Worm (Caenorhabditis elegans) whole organism, young adult: ENCODE data around the gene wdr-62.

ENCODE experiments used
- C17E4.6 ChIP-seq: fragments of 200-800 bp; sonication (Bioruptor generic); IDR thresholded peaks from 2 replicates; pipeline ENCODE4 v1.3.6; 2022; ENCODE audit warnings: missing genetic modification reagents, missing genetic modification characterization, missing compliant biosample characterization
- D2030.7 ChIP-seq: fragments of 200-800 bp; sonication (Bioruptor generic); IDR thresholded peaks from 2 replicates; pipeline ENCODE4 v1.3.6; 2022; ENCODE audit warnings: missing genetic modification reagents, missing genetic modification characterization, missing compliant biosample characterization
- F52B5.7 ChIP-seq: sonication (generic microtip); optimal IDR thresholded peaks from 2 replicates; lab custom pipeline; 2016; ENCODE audit warnings: mild to moderate bottlenecking, missing genetic modification characterization, missing compliant biosample characterization
- K11D2.4 ChIP-seq: fragments of 200-800 bp; sonication (Bioruptor generic); IDR thresholded peaks from 2 replicates; pipeline ENCODE4 v1.3.6; 2022; ENCODE audit warnings: missing genetic modification reagents, missing genetic modification characterization, missing compliant biosample characterization
- T26A5.8 ChIP-seq: sonication (generic microtip); optimal IDR thresholded peaks from 2 replicates; lab custom pipeline; 2016; ENCODE audit warnings: missing genetic modification characterization, missing compliant biosample characterization
- Y53G8AR.9 ChIP-seq: fragments of 200-800 bp; sonication (Bioruptor generic); conservative IDR thresholded peaks from 2 replicates; pipeline ENCODE4 v1.3.6; 2022; ENCODE audit warnings: missing genetic modification reagents, missing genetic modification characterization, missing compliant biosample characterization
- Y67H2A.10 ChIP-seq: fragments of 200-800 bp; sonication (Bioruptor generic); conservative IDR thresholded peaks from 2 replicates; pipeline ENCODE4 v1.3.6; 2022; ENCODE audit warnings: missing genetic modification reagents, missing genetic modification characterization, missing compliant biosample characterization
- Y95B8A.8 ChIP-seq: fragments of 200-800 bp; sonication (Bioruptor generic); IDR thresholded peaks from 2 replicates; pipeline ENCODE4 v1.3.6; 2022; ENCODE audit warnings: missing genetic modification reagents, missing genetic modification characterization, missing compliant biosample characterization
- akir-1 ChIP-seq: fragments of 200-800 bp; sonication (Bioruptor generic); optimal IDR thresholded peaks from 2 replicates; lab custom pipeline; 2018; ENCODE audit warnings: mild to moderate bottlenecking, missing genetic modification characterization, moderate library complexity, missing compliant biosample characterization
- aptf-2 ChIP-seq: fragments of 200-800 bp; sonication (Bioruptor generic); conservative IDR thresholded peaks from 2 replicates; pipeline ENCODE4 v1.3.6; 2022; ENCODE audit warnings: missing genetic modification reagents, missing genetic modification characterization, missing compliant biosample characterization
- athp-1 ChIP-seq: sonication (generic microtip); optimal IDR thresholded peaks from 2 replicates; lab custom pipeline; 2017; ENCODE audit warnings: mild to moderate bottlenecking, missing genetic modification characterization, missing compliant biosample characterization
- bed-1 ChIP-seq: fragments of 200-800 bp; sonication (Bioruptor generic); IDR thresholded peaks from 2 replicates; pipeline ENCODE4 v1.3.6; 2022; ENCODE audit warnings: missing genetic modification reagents, missing genetic modification characterization, missing compliant biosample characterization
- ceh-100 ChIP-seq: fragments of 200-800 bp; sonication (Bioruptor generic); IDR thresholded peaks from 2 replicates; pipeline ENCODE4 v1.3.6; 2022; ENCODE audit warnings: missing genetic modification reagents, missing genetic modification characterization, missing compliant biosample characterization
- dox-1 ChIP-seq: fragments of 200-800 bp; sonication (Bioruptor generic); IDR thresholded peaks from 2 replicates; pipeline ENCODE4 v1.3.6; 2022; ENCODE audit warnings: missing genetic modification reagents, missing genetic modification characterization, missing compliant biosample characterization
- ets-4 ChIP-seq: fragments of 200-800 bp; sonication (Bioruptor generic); optimal IDR thresholded peaks from 2 replicates; lab custom pipeline; 2018; ENCODE audit warnings: mild to moderate bottlenecking, missing genetic modification characterization, missing compliant biosample characterization
- fkh-3 ChIP-seq: sonication (generic microtip); optimal IDR thresholded peaks from 2 replicates; lab custom pipeline; 2016; ENCODE audit warnings: mild to moderate bottlenecking, missing genetic modification characterization, missing compliant biosample characterization
- hlh-26 ChIP-seq: fragments of 200-800 bp; sonication (Bioruptor generic); conservative IDR thresholded peaks from 2 replicates; pipeline ENCODE4 v1.3.6; 2022; ENCODE audit warnings: missing genetic modification reagents, missing genetic modification characterization, missing compliant biosample characterization
- hrde-1 ChIP-seq: sonication (generic microtip); optimal IDR thresholded peaks from 2 replicates; lab custom pipeline; 2016; ENCODE audit warnings: missing genetic modification characterization, mild to moderate bottlenecking, missing compliant biosample characterization, moderate library complexity, missing genotype, missing genetic modification reagents, borderline replicate concordance
- hsf-1 ChIP-seq: fragments of 200-800 bp; sonication (Bioruptor generic); IDR thresholded peaks from 2 replicates; pipeline ENCODE4 v1.3.6; 2022; ENCODE audit warnings: missing genetic modification reagents, missing genetic modification characterization, missing compliant biosample characterization
- lin-26 ChIP-seq: fragments of 200-800 bp; sonication (Bioruptor generic); IDR thresholded peaks from 2 replicates; pipeline ENCODE4 v1.3.6; 2022; ENCODE audit warnings: missing genetic modification reagents, missing genetic modification characterization, missing compliant biosample characterization
- lin-35 ChIP-seq, 3 experiments: fragments of 150-350 bp in 2 of 3; sonication (generic microtip) in 1 of 3; optimal IDR thresholded peaks; 2 replicates each; lab custom pipeline; 2014 to 2018; ENCODE audit warnings: missing biosample characterization in 3 of 3, missing genetic modification characterization in 3 of 3, missing genetic modification reagents in 3 of 3
- lin-40 ChIP-seq: sonication (generic microtip); optimal IDR thresholded peaks from 2 replicates; lab custom pipeline; 2016; ENCODE audit warnings: missing genetic modification characterization, mild to moderate bottlenecking, missing compliant biosample characterization, missing genotype, missing genetic modification reagents
- lsl-1 ChIP-seq: fragments of 200-800 bp; sonication (Bioruptor generic); optimal IDR thresholded peaks from 2 replicates; lab custom pipeline; 2018; ENCODE audit warnings: mild to moderate bottlenecking, missing genetic modification characterization, moderate library complexity, missing compliant biosample characterization
- madf-10 ChIP-seq: sonication (generic microtip); optimal IDR thresholded peaks from 2 replicates; lab custom pipeline; 2016; ENCODE audit warnings: mild to moderate bottlenecking, missing genetic modification characterization, missing compliant biosample characterization
- madf-3 ChIP-seq: fragments of 200-800 bp; sonication (Bioruptor generic); IDR thresholded peaks from 2 replicates; pipeline ENCODE4 v1.3.6; 2022; ENCODE audit warnings: missing genetic modification reagents, missing genetic modification characterization, missing compliant biosample characterization
- madf-6 ChIP-seq: fragments of 200-800 bp; sonication (Bioruptor generic); IDR thresholded peaks from 2 replicates; pipeline ENCODE4 v1.3.6; 2022; ENCODE audit warnings: missing genetic modification reagents, missing genetic modification characterization, missing compliant biosample characterization
- madf-8 ChIP-seq: fragments of 200-800 bp; sonication (Bioruptor generic); conservative IDR thresholded peaks from 2 replicates; pipeline ENCODE4 v1.3.6; 2022; ENCODE audit warnings: missing genetic modification reagents, missing genetic modification characterization, missing compliant biosample characterization
- nhr-80 ChIP-seq: sonication (generic microtip); optimal IDR thresholded peaks from 2 replicates; lab custom pipeline; 2016; ENCODE audit warnings: missing genetic modification characterization, missing compliant biosample characterization
- rcor-1 ChIP-seq: fragments of 200-800 bp; sonication (Bioruptor generic); IDR thresholded peaks from 2 replicates; pipeline ENCODE4 v1.3.6; 2022; ENCODE audit warnings: missing genetic modification reagents, missing genetic modification characterization, missing compliant biosample characterization
- rec-8 ChIP-seq, 2 experiments: sonication (generic microtip); optimal IDR thresholded peaks; 2 replicates each; lab custom pipeline; 2016; ENCODE audit warnings: mild to moderate bottlenecking in 2 of 2, missing genetic modification characterization in 2 of 2, missing genetic modification reagents in 2 of 2, missing genotype in 2 of 2, missing biosample characterization in 1 of 2, missing compliant biosample characterization in 1 of 2, moderate library complexity in 1 of 2
- rpc-1 ChIP-seq, 2 experiments: fragments of 150-350 bp in 1 of 2; sonication (generic microtip) in 1 of 2; optimal IDR thresholded peaks; 2 replicates each; lab custom pipeline; 2014 to 2018; ENCODE audit warnings: missing biosample characterization in 1 of 2, missing genetic modification characterization in 1 of 2, missing genetic modification reagents in 1 of 2, missing genotype in 1 of 2
- sdz-38 ChIP-seq: sonication (generic microtip); optimal IDR thresholded peaks from 2 replicates; lab custom pipeline; 2016; ENCODE audit warnings: missing genotype, missing genetic modification characterization, missing compliant biosample characterization
- somi-1 ChIP-seq: fragments of 200-800 bp; sonication (Bioruptor generic); optimal IDR thresholded peaks from 2 replicates; lab custom pipeline; 2018; ENCODE audit warnings: mild to moderate bottlenecking, missing genetic modification characterization, missing compliant biosample characterization
- sptf-2 ChIP-seq: fragments of 200-800 bp; sonication (Bioruptor generic); optimal IDR thresholded peaks from 2 replicates; lab custom pipeline; 2018; ENCODE audit warnings: mild to moderate bottlenecking, missing genetic modification characterization, missing compliant biosample characterization
- tbp1 ChIP-seq: fragments of 200-800 bp; sonication (Bioruptor generic); optimal IDR thresholded peaks from 2 replicates; lab custom pipeline; 2018; ENCODE audit warnings: mild to moderate bottlenecking, missing genetic modification characterization, missing compliant biosample characterization
- tlf-1 ChIP-seq: fragments of 200-800 bp; sonication (Bioruptor generic); optimal IDR thresholded peaks from 2 replicates; lab custom pipeline; 2018; ENCODE audit warnings: mild to moderate bottlenecking, missing genetic modification characterization, missing compliant biosample characterization
- unc-130 ChIP-seq: sonication (generic microtip); optimal IDR thresholded peaks from 2 replicates; lab custom pipeline; 2016; ENCODE audit warnings: missing genetic modification reagents, missing genetic modification characterization, missing compliant biosample characterization
- unc-62 ChIP-seq: fragments of 150-350 bp; optimal IDR thresholded peaks from 2 replicates; lab custom pipeline; 2014; ENCODE audit warnings: missing biosample characterization, missing genetic modification reagents, missing genetic modification characterization
- zfh-2 ChIP-seq: fragments of 200-800 bp; sonication (Bioruptor generic); conservative IDR thresholded peaks from 2 replicates; pipeline ENCODE4 v1.3.6; 2022; ENCODE audit warnings: missing genetic modification reagents, missing genetic modification characterization, missing compliant biosample characterization
- zim-3 ChIP-seq: sonication (generic microtip); optimal IDR thresholded peaks from 2 replicates; lab custom pipeline; 2017; ENCODE audit warnings: mild to moderate bottlenecking, missing genetic modification characterization, moderate library complexity, missing compliant biosample characterization
- ztf-22 ChIP-seq: fragments of 200-800 bp; sonication (Bioruptor generic); optimal IDR thresholded peaks from 2 replicates; lab custom pipeline; 2018; ENCODE audit warnings: mild to moderate bottlenecking, missing genetic modification characterization, moderate library complexity, missing compliant biosample characterization
- ztf-26 ChIP-seq: sonication (generic microtip); optimal IDR thresholded peaks from 2 replicates; lab custom pipeline; 2017; ENCODE audit warnings: missing genetic modification characterization, missing compliant biosample characterization
- ztf-28 ChIP-seq: fragments of 200-800 bp; sonication (Bioruptor generic); IDR thresholded peaks from 2 replicates; pipeline ENCODE4 v1.3.6; 2022; ENCODE audit warnings: missing genetic modification reagents, missing genetic modification characterization, missing compliant biosample characterization
- ztf-3 ChIP-seq: fragments of 200-800 bp; sonication (Bioruptor generic); optimal IDR thresholded peaks from 2 replicates; lab custom pipeline; 2018; ENCODE audit warnings: mild to moderate bottlenecking, missing genetic modification characterization, missing compliant biosample characterization

Gene wdr-62

DNA sequence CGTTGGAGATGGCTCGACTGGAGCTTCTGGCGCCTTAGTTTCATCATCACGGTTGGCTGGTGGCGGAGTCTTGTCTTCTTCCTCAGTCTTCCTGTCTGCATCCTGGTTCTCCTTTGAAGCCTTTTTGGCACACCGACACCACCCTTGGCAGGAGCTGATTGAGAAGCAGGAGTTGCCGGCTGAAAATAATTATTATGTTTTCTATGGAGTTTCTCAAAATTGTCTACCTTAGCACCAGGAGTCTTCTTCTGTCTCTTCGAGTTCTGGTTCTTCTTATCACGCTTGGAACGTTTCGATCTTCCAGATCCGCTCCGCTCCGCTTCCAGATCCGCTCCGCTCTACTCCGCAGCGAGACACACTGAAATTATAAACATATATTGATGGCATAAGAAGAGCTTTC lies 36.7 kb downstream of the wdr-62 start, which contains the start of gene K06A4.6:
K06A4.6 (minus strand) TSS at position 101 of the 400 bp plus-strand sequence.
- TF ChIP-seq Y95B8A.8 (GFP tag; lab: Robert Waterston, UW) = no peak
- TF ChIP-seq somi-1 (GFP tag; lab: Kevin White, UChicago) = no peak
- peak; percentile 60 for TF ChIP-seq zfh-2 (GFP tag; lab: Robert Waterston, UW)
- no peak for TF ChIP-seq unc-130 (GFP tag; lab: Kevin White, UChicago)
- TF ChIP-seq akir-1 (GFP tag; lab: Kevin White, UChicago) = no peak

DNA sequence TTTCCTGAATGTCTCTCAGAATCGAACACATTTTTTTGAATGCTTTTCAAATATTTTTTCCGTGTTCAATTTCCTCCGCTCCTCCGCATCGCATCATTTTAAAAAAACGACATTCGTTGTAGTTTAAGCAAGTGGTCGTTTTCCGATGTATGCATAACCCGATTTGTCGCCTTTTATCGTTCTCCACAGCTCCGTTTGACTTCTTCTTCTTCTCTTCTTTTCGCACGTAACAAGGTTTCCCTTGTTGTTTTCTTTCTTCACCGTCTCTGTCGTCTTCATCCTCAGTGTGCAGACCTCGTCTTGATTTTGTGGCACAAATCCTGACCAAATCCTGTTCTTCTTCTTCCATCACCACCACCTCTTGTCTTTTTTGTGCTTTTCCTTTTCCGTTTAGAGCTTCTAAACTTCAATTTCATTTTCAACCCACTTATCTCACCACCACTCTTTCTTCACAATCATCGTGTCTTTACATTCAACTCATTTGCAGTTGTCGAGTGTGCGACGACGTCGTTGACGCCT lies 39.9 kb downstream of the wdr-62 start, which contains the start of gene K06A4.2:
K06A4.2 (plus strand) TSS at position 469 of the 519 bp plus-strand sequence.
- TF ChIP-seq lin-26 (GFP tag; lab: Robert Waterston, UW) (no peak), zim-3 (tag; lab: Kevin White, UChicago) (no peak), sptf-2 (no peak), unc-62 (GFP tag; lab: Kevin White, UChicago) (no peak), rpc-1 (optimal IDR thresholded peaks at IDR 0.05; lab: Kevin White, UChicago) (no peak), rpc-1 (tag; optimal IDR thresholded peaks at IDR 0.05; lab: Kevin White, UChicago) (no peak), sdz-38 (tag; lab: Kevin White, UChicago) (no peak), ztf-28 (GFP tag; lab: Robert Waterston, UW) (no peak), lin-40 (tag; lab: Kevin White, UChicago) (no peak), hlh-26 (GFP tag; lab: Robert Waterston, UW) (no peak), athp-1 (tag; lab: Kevin White, UChicago) (no peak), ztf-26 (no peak), madf-6 (GFP tag; lab: Robert Waterston, UW) (no peak), hrde-1 (tag; lab: Kevin White, UChicago) (no peak), rcor-1 (GFP tag; lab: Robert Waterston, UW) (no peak), tbp1 (GFP tag; lab: Kevin White, UChicago) (no peak), rec-8 (tag; optimal IDR thresholded peaks at IDR 0.05; lab: Kevin White, UChicago) (no peak), lin-35 (GFP tag; optimal IDR thresholded peaks at IDR 0.05; lab: Kevin White, UChicago) (no peak)

DNA sequence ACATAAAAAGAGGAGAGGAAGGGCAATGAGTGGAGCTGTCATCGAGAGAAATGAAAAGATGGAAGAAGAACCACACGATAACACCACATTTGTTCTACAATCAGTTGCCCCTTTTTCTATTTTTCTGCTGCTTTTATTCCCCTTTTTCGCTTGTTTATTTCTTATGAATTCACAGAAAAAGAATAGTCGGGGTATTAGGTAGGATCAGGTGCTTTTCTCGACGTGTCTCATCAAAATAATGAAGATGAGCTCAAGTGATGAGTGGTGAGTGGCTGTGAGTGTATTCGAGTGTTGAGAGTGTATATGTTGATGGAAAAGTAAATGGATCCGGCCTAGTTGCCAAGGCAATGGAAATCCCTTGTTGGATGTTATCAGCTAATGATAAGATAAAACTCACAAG lies 41.7 kb downstream of the wdr-62 start:
- TF ChIP-seq F52B5.7 (no peak), sptf-2 (no peak), hrde-1 (tag; lab: Kevin White, UChicago) (no peak), madf-3 (GFP tag; lab: Robert Waterston, UW) (no peak), D2030.7 (GFP tag; lab: Robert Waterston, UW) (no peak), Y67H2A.10 (GFP tag; lab: Robert Waterston, UW) (no peak), K11D2.4 (no peak)

DNA sequence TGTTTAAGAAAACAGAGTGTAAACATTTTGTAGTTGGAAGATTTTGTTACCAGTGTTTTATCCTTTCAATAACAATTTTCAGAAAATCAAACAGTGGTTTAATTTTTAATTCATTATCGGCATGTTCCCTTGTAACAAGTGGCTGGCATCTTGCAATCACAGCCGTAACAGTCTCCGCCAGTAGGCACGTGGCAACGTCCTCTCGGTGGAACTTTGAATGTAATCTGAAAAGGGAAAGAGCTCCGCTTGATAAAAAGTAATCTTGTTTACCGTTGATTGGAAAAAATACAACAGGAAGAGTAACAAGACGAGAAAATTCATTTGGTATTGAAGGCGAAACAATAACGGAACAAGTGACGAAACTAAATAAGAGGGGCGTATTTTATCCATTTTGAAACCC lies 45.6 kb downstream of the wdr-62 start, which contains the start of gene K06A4.10:
K06A4.10 (minus strand) TSS at position 390 of the 400 bp plus-strand sequence.
- TF ChIP-seq lsl-1 (GFP tag; lab: Kevin White, UChicago) (no peak), ztf-3 (GFP tag; lab: Kevin White, UChicago) (no peak), aptf-2 (GFP tag; lab: Robert Waterston, UW) (no peak), dox-1 (GFP tag; lab: Robert Waterston, UW) (no peak), fkh-3 (tag; lab: Kevin White, UChicago) (no peak), Y53G8AR.9 (GFP tag; lab: Robert Waterston, UW) (0 out of 2 replicates have a peak, but pooled peaks have one; percentile 44), hsf-1 (no peak), madf-10 (tag; lab: Kevin White, UChicago) (no peak), ztf-22 (GFP tag; lab: Kevin White, UChicago) (peak; percentile 9), ets-4 (GFP tag; lab: Kevin White, UChicago) (peak; percentile 20), madf-8 (GFP tag; lab: Robert Waterston, UW) (no peak), ceh-100 (GFP tag; lab: Robert Waterston, UW) (no peak), bed-1 (no peak), tlf-1 (GFP tag; lab: Kevin White, UChicago) (no peak), nhr-80 (tag; lab: Kevin White, UChicago) (peak; percentile 63), T26A5.8 (tag; lab: Kevin White, UChicago) (no peak), C17E4.6 (GFP tag; lab: Robert Waterston, UW) (no peak), hlh-26 (GFP tag; lab: Robert Waterston, UW) (no peak)
